Fruit fly (Drosophila melanogaster) whole organism, embryonic: ENCODE data around the gene CG17593.

Experiments used
- Abd-B ChIP-seq: fragments of 200-800 bp; sonication (Bioruptor generic); optimal IDR thresholded peaks from 2 replicates; lab custom pipeline; 2018; ENCODE audit warnings: missing biosample characterization, mild to moderate bottlenecking, missing genetic modification characterization, moderate library complexity
- BEAF-32 ChIP-seq: fragments of 200-800 bp; sonication (Bioruptor generic); optimal IDR thresholded peaks from 3 replicates; lab custom pipeline; 2017; ENCODE audit warnings: missing biosample characterization, missing genetic modification characterization, mild to moderate bottlenecking, moderate library complexity, missing genetic modification reagents
- CG10321 ChIP-seq: fragments of 200-800 bp; sonication (Bioruptor generic); IDR thresholded peaks from 2 replicates; pipeline ENCODE4 v1.3.6; 2022; ENCODE audit warnings: missing biosample characterization, missing genetic modification characterization
- CG10431 ChIP-seq: fragments of 200-800 bp; sonication (Bioruptor generic); optimal IDR thresholded peaks from 3 replicates; lab custom pipeline; 2018; ENCODE audit warnings: missing biosample characterization, mild to moderate bottlenecking, missing genetic modification characterization
- CG11085 ChIP-seq: fragments of 200-800 bp; sonication (Bioruptor generic); IDR thresholded peaks from 2 replicates; pipeline ENCODE4 v1.3.6; 2022; ENCODE audit warnings: missing biosample characterization, missing genetic modification characterization
- CG12299 ChIP-seq: fragments of 200-800 bp; sonication (Bioruptor generic); optimal IDR thresholded peaks from 2 replicates; lab custom pipeline; 2018; ENCODE audit warnings: missing biosample characterization, mild to moderate bottlenecking, missing genetic modification characterization
- CG17359 ChIP-seq: fragments of 200-800 bp; sonication (Bioruptor generic); optimal IDR thresholded peaks from 3 replicates; lab custom pipeline; 2018; ENCODE audit warnings: missing biosample characterization, mild to moderate bottlenecking, missing genetic modification characterization, moderate library complexity
- CG18764 ChIP-seq: fragments of 200-800 bp; sonication (Bioruptor generic); optimal IDR thresholded peaks from 3 replicates; lab custom pipeline; 2016; ENCODE audit warnings: missing biosample characterization, missing genetic modification characterization
- CG31388 ChIP-seq: fragments of 200-800 bp; sonication (Bioruptor generic); optimal IDR thresholded peaks from 2 replicates; lab custom pipeline; 2016; ENCODE audit warnings: missing biosample characterization, missing genetic modification characterization
- CG3726 ChIP-seq: fragments of 200-800 bp; sonication (Bioruptor generic); IDR thresholded peaks from 3 replicates; pipeline ENCODE4, ENCODE4 v1.3.6; 2022; ENCODE audit warnings: missing biosample characterization, missing genetic modification characterization
- CG3995 ChIP-seq: fragments of 200-800 bp; sonication (Bioruptor generic); optimal IDR thresholded peaks from 3 replicates; lab custom pipeline; 2016; ENCODE audit warnings: missing biosample characterization, missing genetic modification characterization
- CG6765 ChIP-seq: fragments of 200-800 bp; sonication (Bioruptor generic); optimal IDR thresholded peaks from 3 replicates; lab custom pipeline; 2017; ENCODE audit warnings: missing biosample characterization, mild to moderate bottlenecking, missing genetic modification characterization
- CG7786 ChIP-seq: fragments of 200-800 bp; sonication (Bioruptor generic); optimal IDR thresholded peaks from 2 replicates; lab custom pipeline; 2016; ENCODE audit warnings: missing biosample characterization, missing genetic modification characterization
- CG7839 ChIP-seq: fragments of 200-800 bp; sonication (Bioruptor generic); optimal IDR thresholded peaks from 3 replicates; lab custom pipeline; 2018; ENCODE audit warnings: missing biosample characterization, mild to moderate bottlenecking, missing genetic modification characterization, moderate library complexity
- CG7987 ChIP-seq: fragments of 200-800 bp; sonication (Bioruptor generic); optimal IDR thresholded peaks from 2 replicates; lab custom pipeline; 2018; ENCODE audit warnings: missing biosample characterization, mild to moderate bottlenecking, missing genetic modification characterization, moderate library complexity
- CG9437 ChIP-seq: fragments of 200-800 bp; sonication (Bioruptor generic); optimal IDR thresholded peaks from 2 replicates; lab custom pipeline; 2018; ENCODE audit warnings: missing biosample characterization, mild to moderate bottlenecking, missing genetic modification characterization
- Doc3 ChIP-seq: fragments of 200-800 bp; sonication (Bioruptor generic); IDR thresholded peaks from 3 replicates; pipeline ENCODE4 v1.3.6; 2022; ENCODE audit warnings: missing biosample characterization, missing genetic modification characterization; ENCODE audit not compliant: partially characterized antibody
- HHEX ChIP-seq: fragments of 200-800 bp; sonication (Bioruptor generic); optimal IDR thresholded peaks from 3 replicates; lab custom pipeline; 2017; ENCODE audit warnings: missing biosample characterization, mild to moderate bottlenecking, missing genetic modification characterization, missing genetic modification reagents
- HmgD ChIP-seq: fragments of 200-800 bp; sonication (Bioruptor generic); optimal IDR thresholded peaks from 3 replicates; lab custom pipeline; 2016; ENCODE audit warnings: missing biosample characterization, missing genetic modification characterization
- Hr51 ChIP-seq, 2 experiments: fragments of 200-800 bp; sonication (Bioruptor generic); optimal IDR thresholded peaks; 2 replicates in 1 of 2; 3 replicates in 1 of 2; lab custom pipeline; 2016 to 2018; ENCODE audit warnings: missing biosample characterization in 2 of 2, missing genetic modification characterization in 2 of 2, mild to moderate bottlenecking in 1 of 2, moderate library complexity in 1 of 2
- Lhr ChIP-seq: fragments of 200-800 bp; sonication (Bioruptor generic); optimal IDR thresholded peaks from 3 replicates; lab custom pipeline; 2017; ENCODE audit warnings: mild to moderate bottlenecking, missing biosample characterization, missing genetic modification reagents, missing genetic modification characterization
- Meics ChIP-seq: fragments of 200-800 bp; sonication (Bioruptor generic); optimal IDR thresholded peaks from 2 replicates; lab custom pipeline; 2017; ENCODE audit warnings: missing biosample characterization, mild to moderate bottlenecking, missing genetic modification characterization
- Oaz ChIP-seq: fragments of 200-800 bp; sonication (Bioruptor generic); IDR thresholded peaks from 2 replicates; pipeline ENCODE4 v1.3.6; 2022; ENCODE audit warnings: missing biosample characterization, missing genetic modification characterization
- PHDP ChIP-seq: fragments of 200-800 bp; sonication (Bioruptor generic); optimal IDR thresholded peaks from 3 replicates; lab custom pipeline; 2018; ENCODE audit warnings: missing biosample characterization, mild to moderate bottlenecking, missing genetic modification characterization, moderate library complexity
- Sox100B ChIP-seq: fragments of 200-800 bp; sonication (Bioruptor generic); optimal IDR thresholded peaks from 3 replicates; lab custom pipeline; 2018; ENCODE audit warnings: missing biosample characterization, mild to moderate bottlenecking, missing genetic modification characterization
- Vsx1 ChIP-seq: fragments of 200-800 bp; sonication (Bioruptor generic); optimal IDR thresholded peaks from 2 replicates; lab custom pipeline; 2017; ENCODE audit warnings: missing biosample characterization, mild to moderate bottlenecking, missing genetic modification characterization, missing genetic modification reagents
- ato ChIP-seq: fragments of 200-800 bp; sonication (Bioruptor generic); IDR thresholded peaks from 2 replicates; pipeline ENCODE4 v1.3.6; 2022; ENCODE audit warnings: missing biosample characterization, missing genetic modification characterization; ENCODE audit not compliant: partially characterized antibody
- br ChIP-seq: fragments of >200 bp; optimal IDR thresholded peaks from 2 replicates; lab custom pipeline; 2017
- bsh ChIP-seq, 2 experiments: fragments of 200-800 bp; sonication (Bioruptor generic); optimal IDR thresholded peaks; 2 replicates each; lab custom pipeline; 2017 to 2018; ENCODE audit warnings: mild to moderate bottlenecking in 2 of 2, missing biosample characterization in 2 of 2, missing genetic modification characterization in 2 of 2, moderate library complexity in 1 of 2
- caup ChIP-seq: fragments of 200-800 bp; sonication (Bioruptor generic); optimal IDR thresholded peaks from 3 replicates; lab custom pipeline; 2017; ENCODE audit warnings: missing biosample characterization, mild to moderate bottlenecking, missing genetic modification characterization, moderate library complexity; ENCODE audit not compliant: severe bottlenecking
- cg ChIP-seq: fragments of 200-800 bp; sonication (Bioruptor generic); optimal IDR thresholded peaks from 3 replicates; lab custom pipeline; 2019; ENCODE audit warnings: missing biosample characterization, mild to moderate bottlenecking, missing genetic modification characterization, moderate library complexity
- crol ChIP-seq: fragments of 200-800 bp; sonication (Bioruptor generic); IDR thresholded peaks from 2 replicates; pipeline ENCODE4 v1.3.6; 2022; ENCODE audit warnings: missing biosample characterization, missing genetic modification characterization
- dmrt99B ChIP-seq: fragments of 200-800 bp; sonication (Bioruptor generic); optimal IDR thresholded peaks from 2 replicates; lab custom pipeline; 2018; ENCODE audit warnings: missing biosample characterization, mild to moderate bottlenecking, missing genetic modification characterization, moderate library complexity
- ewg ChIP-seq: fragments of 200-800 bp; sonication (Bioruptor generic); optimal IDR thresholded peaks from 3 replicates; lab custom pipeline; 2017; ENCODE audit warnings: mild to moderate bottlenecking, missing biosample characterization, missing genetic modification reagents, missing genetic modification characterization
- gro ChIP-seq: fragments of 200-800 bp; sonication (Bioruptor generic); optimal IDR thresholded peaks from 2 replicates; lab custom pipeline; 2016; ENCODE audit warnings: missing biosample characterization, missing genetic modification characterization
- gsb-n ChIP-seq: fragments of 200-800 bp; sonication (Bioruptor generic); optimal IDR thresholded peaks from 3 replicates; lab custom pipeline; 2018; ENCODE audit warnings: missing biosample characterization, mild to moderate bottlenecking, missing genetic modification characterization
- her ChIP-seq: fragments of 200-800 bp; sonication (Bioruptor generic); optimal IDR thresholded peaks from 2 replicates; lab custom pipeline; 2016; ENCODE audit warnings: missing biosample characterization, missing genetic modification characterization
- hth ChIP-seq: fragments of >200 bp; optimal IDR thresholded peaks from 2 replicates; lab custom pipeline; 2017; ENCODE audit warnings: inconsistent platforms
- jing ChIP-seq: fragments of 200-800 bp; sonication (Bioruptor generic); optimal IDR thresholded peaks from 2 replicates; lab custom pipeline; 2018; ENCODE audit warnings: missing biosample characterization, mild to moderate bottlenecking, missing genetic modification characterization
- lilli ChIP-seq: fragments of 200-800 bp; sonication (Bioruptor generic); optimal IDR thresholded peaks from 3 replicates; lab custom pipeline; 2016; ENCODE audit warnings: missing biosample characterization, missing genetic modification characterization
- nau ChIP-seq: fragments of 200-800 bp; sonication (Bioruptor generic); optimal IDR thresholded peaks from 3 replicates; lab custom pipeline; 2017; ENCODE audit warnings: missing biosample characterization, mild to moderate bottlenecking, missing genetic modification characterization, missing genetic modification reagents
- nmo ChIP-seq: fragments of 200-800 bp; sonication (Bioruptor generic); optimal IDR thresholded peaks from 2 replicates; lab custom pipeline; 2018; ENCODE audit warnings: missing biosample characterization, mild to moderate bottlenecking, missing genetic modification characterization, moderate library complexity
- onecut ChIP-seq: fragments of 200-800 bp; sonication (Bioruptor generic); IDR thresholded peaks from 2 replicates; pipeline ENCODE4 v1.3.6; 2022; ENCODE audit warnings: missing biosample characterization, missing genetic modification characterization
- ro ChIP-seq: fragments of 200-800 bp; sonication (Bioruptor generic); IDR thresholded peaks from 2 replicates; pipeline ENCODE4 v1.3.6; 2022; ENCODE audit warnings: missing biosample characterization, missing genetic modification characterization
- sens-2 ChIP-seq: fragments of 200-800 bp; sonication (Bioruptor generic); IDR thresholded peaks from 2 replicates; pipeline ENCODE4 v1.3.6; 2022; ENCODE audit warnings: missing biosample characterization, missing genetic modification characterization
- sug ChIP-seq: fragments of 200-800 bp; optimal IDR thresholded peaks from 2 replicates; lab custom pipeline; 2019; ENCODE audit warnings: missing biosample characterization, mild to moderate bottlenecking, missing genetic modification characterization, moderate library complexity
- tup ChIP-seq: fragments of 200-800 bp; sonication (Bioruptor generic); optimal IDR thresholded peaks from 2 replicates; lab custom pipeline; 2016; ENCODE audit warnings: missing biosample characterization, mild to moderate bottlenecking, missing genetic modification characterization, moderate library complexity
- wdn ChIP-seq: fragments of 200-800 bp; sonication (Bioruptor generic); IDR thresholded peaks from 2 replicates; pipeline ENCODE4 v1.3.6; 2022; ENCODE audit warnings: missing biosample characterization, missing genetic modification characterization

Gene CG17593

DNA sequence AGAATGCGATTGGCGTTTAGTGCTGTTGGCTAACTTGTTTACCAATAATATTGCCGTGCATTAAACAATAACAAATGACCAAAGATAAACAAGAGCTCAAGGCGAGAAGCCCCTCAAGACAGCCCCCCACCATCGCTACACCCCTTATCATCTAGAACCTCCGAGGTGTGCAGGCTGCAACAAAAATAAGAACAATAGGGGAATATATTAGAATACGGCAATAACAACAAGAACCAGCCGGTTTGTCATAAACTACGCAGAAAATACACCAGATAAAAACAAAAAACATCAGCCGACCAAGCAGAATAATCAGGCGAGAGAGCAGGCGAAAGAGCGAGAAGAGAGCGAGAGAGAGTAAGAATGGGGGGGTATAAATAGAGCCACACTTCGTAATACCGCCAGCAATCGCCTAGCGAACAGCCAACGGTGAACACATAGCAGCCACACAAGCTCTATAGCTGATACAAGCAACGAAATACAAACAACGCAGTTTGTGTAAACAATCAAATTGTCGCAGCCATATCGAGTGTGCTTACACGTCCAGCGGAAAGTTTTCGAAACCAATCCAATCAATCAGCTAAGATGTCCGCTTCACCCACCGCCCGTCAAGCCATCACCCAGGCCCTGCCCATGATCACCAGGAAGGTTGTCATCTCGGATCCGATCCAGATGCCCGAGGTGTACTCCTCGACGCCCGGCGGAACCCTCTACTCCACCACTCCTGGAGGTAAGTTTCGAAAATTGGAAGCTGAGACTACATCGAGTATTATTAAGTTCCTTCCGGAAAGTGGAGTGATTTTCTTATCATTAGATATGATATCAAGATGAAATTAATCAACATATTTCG is 36.4 kb upstream of the CG17593 start, which contains the start of gene Thor (continued):
- TF ChIP-seq sug (tag; lab: Kevin White, UChicago) (peak; percentile 77), CG3726 (GFP tag; lab: Robert Waterston, UW) (peak; percentile 53; the same call in 1 of the 3 replicates), onecut (GFP tag; lab: Robert Waterston, UW) (peak; percentile 69), Meics (GFP tag; lab: Kevin White, UChicago) (peak; percentile 70), nau (GFP tag; lab: Kevin White, UChicago) (peak; percentile 71), wdn (GFP tag; lab: Robert Waterston, UW) (peak; percentile 68; the same call in 1 of the 2 replicates), lilli (GFP tag; lab: Kevin White, UChicago) (peak; percentile 86), BEAF-32 (GFP tag; lab: Kevin White, UChicago) (no peak), CG17359 (tag; lab: Kevin White, UChicago) (peak; percentile 69), CG3995 (GFP tag; lab: Kevin White, UChicago) (no peak), CG10321 (GFP tag; lab: Robert Waterston, UW) (peak; percentile 58), CG31388 (GFP tag; lab: Kevin White, UChicago) (no peak), Oaz (GFP tag; lab: Robert Waterston, UW) (no peak), HHEX (peak; percentile 78), hth (lab: Kevin White, UChicago) (no peak), CG11085 (peak; percentile 41; the same call in 1 of the 2 replicates), cg (GFP tag; lab: Kevin White, UChicago) (peak; percentile 19), caup (GFP tag; lab: Kevin White, UChicago) (peak; percentile 91), CG12299 (tag; lab: Kevin White, UChicago) (peak; percentile 28), Abd-B (GFP tag; lab: Kevin White, UChicago) (no peak), ro (GFP tag; lab: Robert Waterston, UW) (no peak), HmgD (peak; percentile 82), jing (GFP tag; lab: Kevin White, UChicago) (no peak), tup (GFP tag; lab: Kevin White, UChicago) (peak; percentile 63), her (peak; percentile 87), br (no peak), CG7987 (GFP tag; lab: Kevin White, UChicago) (peak; percentile 80), PHDP (tag; lab: Kevin White, UChicago) (peak; percentile 49), bsh (GFP tag; optimal IDR thresholded peaks at IDR 0.05; lab: Kevin White, UChicago) (peak; percentile 45 to 46), Vsx1 (peak; percentile 59), CG10431 (GFP tag; lab: Kevin White, UChicago) (peak; percentile 84), gro (GFP tag; lab: Kevin White, UChicago) (peak; percentile 89), CG7839 (peak; percentile 61), ewg (GFP tag; lab: Kevin White, UChicago) (peak; percentile 42), CG9437 (GFP tag; lab: Kevin White, UChicago) (no peak), CG6765 (GFP tag; lab: Kevin White, UChicago) (peak; percentile 62), ato (GFP tag; lab: Robert Waterston, UW) (peak; percentile 52), Hr51 (GFP tag; optimal IDR thresholded peaks at IDR 0.05; lab: Kevin White, UChicago) (peak; percentile 40 to 41), Doc3 (GFP tag; lab: Robert Waterston, UW) (no peak), Sox100B (GFP tag; lab: Kevin White, UChicago) (no peak), CG7786 (GFP tag; lab: Kevin White, UChicago) (peak; percentile 49), gsb-n (tag; lab: Kevin White, UChicago) (peak; percentile 31), dmrt99B (tag; lab: Kevin White, UChicago) (peak; percentile 42), nmo (GFP tag; lab: Kevin White, UChicago) (peak; percentile 31), CG18764 (GFP tag; lab: Kevin White, UChicago) (peak; percentile 52), crol (GFP tag; lab: Robert Waterston, UW) (peak; percentile 57), Lhr (GFP tag; lab: Kevin White, UChicago) (peak; percentile 12), sens-2 (0 out of 2 replicates have a peak, but pooled peaks have one; percentile 63)
